Worm (Caenorhabditis elegans) whole organism, L4 larva: ENCODE measurements around the gene C35A11.3.

ENCODE experiments used
- F26F4.8 ChIP-seq: fragments of 200-800 bp; sonication (Bioruptor generic); conservative IDR thresholded peaks from 2 replicates; pipeline ENCODE4 v1.3.6; 2022; ENCODE audit warnings: missing genetic modification characterization, missing compliant biosample characterization
- F49E8.2 ChIP-seq: sonication (generic microtip); optimal IDR thresholded peaks from 2 replicates; lab custom pipeline; 2016; ENCODE audit warnings: missing compliant biosample characterization, mild to moderate bottlenecking, missing genetic modification characterization, borderline replicate concordance
- R02D3.7 ChIP-seq: fragments of 150-350 bp; sonication (generic microtip); optimal IDR thresholded peaks from 3 replicates; lab custom pipeline; 2014; ENCODE audit warnings: missing biosample characterization, missing genetic modification characterization
- ZK546.5 ChIP-seq, 2 experiments: sonication (generic microtip); optimal IDR thresholded peaks; 2 replicates each; lab custom pipeline; 2017; ENCODE audit warnings: missing biosample characterization in 2 of 2, missing genetic modification characterization in 2 of 2
- aly-2 ChIP-seq: sonication (generic microtip); optimal IDR thresholded peaks from 2 replicates; lab custom pipeline; 2018; ENCODE audit warnings: missing biosample characterization, missing genetic modification characterization
- ama-1 ChIP-seq: fragments of 150-350 bp; optimal IDR thresholded peaks from 2 replicates; lab custom pipeline; 2014; ENCODE audit warnings: inconsistent platforms, mixed read lengths
- ces-1 ChIP-seq: fragments of 150-350 bp; sonication (generic microtip); optimal IDR thresholded peaks from 4 replicates; lab custom pipeline; 2014; ENCODE audit warnings: missing biosample characterization, missing genetic modification reagents, missing genetic modification characterization
- lin-29 ChIP-seq: fragments of 200-800 bp; sonication (Bioruptor generic); IDR thresholded peaks from 2 replicates; pipeline ENCODE4 v1.3.6; 2022; ENCODE audit warnings: missing genetic modification reagents, missing genetic modification characterization, missing compliant biosample characterization
- nhr-11 ChIP-seq: fragments of 150-350 bp; optimal IDR thresholded peaks from 2 replicates; lab custom pipeline; 2014; ENCODE audit warnings: missing biosample characterization, missing genetic modification characterization
- skn-1 ChIP-seq: fragments of 150-350 bp; optimal IDR thresholded peaks from 2 replicates; lab custom pipeline; 2014; ENCODE audit warnings: missing biosample characterization, missing genetic modification characterization
- snpc-4 ChIP-seq: fragments of 150-350 bp; optimal IDR thresholded peaks from 2 replicates; lab custom pipeline; 2014; ENCODE audit warnings: missing biosample characterization, missing genetic modification characterization
- zip-2 ChIP-seq: fragments of 150-350 bp; optimal IDR thresholded peaks from 2 replicates; lab custom pipeline; 2014; ENCODE audit warnings: missing biosample characterization, missing genetic modification characterization

DNA sequence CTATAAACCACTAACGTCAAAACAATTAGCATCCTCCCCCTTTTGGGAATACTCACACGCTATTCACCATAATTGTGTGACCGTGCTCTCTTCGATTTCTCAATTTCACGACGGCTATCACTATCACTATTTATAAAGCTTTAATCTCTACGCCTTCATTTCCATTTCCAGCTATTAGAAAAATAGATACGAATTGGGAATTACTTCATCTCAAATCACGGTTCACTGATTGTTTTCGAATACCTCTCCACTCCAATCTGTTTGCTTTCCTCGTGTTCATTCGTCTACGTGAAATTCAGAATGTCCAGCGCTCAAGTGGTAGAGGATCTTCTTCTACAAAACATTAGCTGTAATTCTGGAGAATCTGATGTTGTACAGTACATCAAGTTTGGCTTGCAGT, 35.3 kb upstream of the C35A11.3 start, which contains the start of gene srg-29:
- TF ChIP-seq R02D3.7 (tag; lab: Kevin White, UChicago), result no peak
- TF ChIP-seq ZK546.5 (tag; optimal IDR thresholded peaks at IDR 0.05; lab: Kevin White, UChicago), result no peak
- no peak for TF ChIP-seq ama-1
- TF ChIP-seq zip-2 (tag; lab: Kevin White, UChicago), result no peak
- TF ChIP-seq skn-1 (tag; lab: Kevin White, UChicago), result no peak
- no peak for TF ChIP-seq F49E8.2
- TF ChIP-seq lin-29, result no peak
- no peak for TF ChIP-seq snpc-4
- no peak for TF ChIP-seq F26F4.8 (GFP tag; lab: Robert Waterston, UW)
- no peak for TF ChIP-seq ces-1 (GFP tag; lab: Kevin White, UChicago)
- no peak for TF ChIP-seq aly-2 (tag; lab: Kevin White, UChicago)
- TF ChIP-seq nhr-11 (tag; lab: Kevin White, UChicago), result no peak
